Fruit fly (Drosophila melanogaster): ENCODE results near the gene TSG101.

The TSG101 gene

DNA sequence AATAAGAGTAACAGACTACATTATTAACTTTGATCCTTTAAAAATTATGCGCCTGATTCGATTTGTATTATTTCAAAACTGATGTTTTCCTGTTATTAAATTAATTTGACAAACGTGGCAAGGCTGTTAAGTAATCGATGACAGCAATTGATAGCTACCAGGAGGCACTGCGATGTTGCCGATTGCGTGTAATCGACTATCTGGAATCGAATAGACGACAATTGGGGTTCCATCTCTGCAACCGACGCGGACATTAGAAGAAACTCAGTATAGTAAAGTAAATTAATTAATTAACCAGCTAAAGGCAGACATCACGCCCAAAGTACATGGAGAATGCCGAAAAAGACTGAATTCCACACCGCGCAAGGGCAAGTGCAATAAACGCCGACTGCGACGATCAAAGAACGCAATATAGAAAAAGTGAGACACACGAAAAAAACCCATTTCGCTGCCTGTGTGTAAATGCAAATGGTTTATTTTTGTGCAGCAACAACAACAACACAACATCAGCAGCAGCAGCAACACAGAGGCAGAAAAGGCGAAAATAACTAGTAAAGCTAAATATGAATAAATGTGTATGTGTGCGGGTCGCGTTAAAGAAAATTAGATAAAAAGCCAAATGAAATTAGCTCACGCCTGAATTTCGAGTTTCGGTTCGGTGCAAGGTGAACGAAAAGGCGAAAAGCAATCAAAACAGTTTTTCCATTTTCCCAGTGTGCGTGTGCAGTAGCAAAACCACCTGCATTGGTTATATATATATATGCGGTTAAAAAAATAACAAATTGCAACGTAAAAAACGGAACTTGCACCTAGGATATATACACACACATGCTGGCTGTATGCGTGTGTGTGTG, 11.7 kb downstream of the TSG101 start, which contains the start of gene sina (continued):
- TF ChIP-seq gfzf (GFP tag; optimal IDR thresholded peaks at IDR 0.05) (peak; percentile 31), Camta (GFP tag; optimal IDR thresholded peaks at IDR 0.05) (peak; percentile 27), Vsx1 (GFP tag; optimal IDR thresholded peaks at IDR 0.05) (no peak), CG6254 (GFP tag; optimal IDR thresholded peaks at IDR 0.05) (no peak), grau (tag; optimal IDR thresholded peaks at IDR 0.05) (peak; percentile 22), pzg (GFP tag; optimal IDR thresholded peaks at IDR 0.05) (peak; percentile 92), CG7839 (tag; optimal IDR thresholded peaks at IDR 0.05) (peak; percentile 43), CG10654 (GFP tag; optimal IDR thresholded peaks at IDR 0.05) (no peak), CG12659 (GFP tag; optimal IDR thresholded peaks at IDR 0.05) (peak; percentile 87), CG33213 (GFP tag; optimal IDR thresholded peaks at IDR 0.05) (peak; percentile 61), YL-1 (GFP tag; optimal IDR thresholded peaks at IDR 0.05) (peak; percentile 78), jumu (GFP tag; optimal IDR thresholded peaks at IDR 0.05) (no peak), ewg (GFP tag; optimal IDR thresholded peaks at IDR 0.05) (no peak), CG6175 (GFP tag; IDR thresholded peaks at IDR 0.05) (no peak), Drgx (GFP tag; IDR thresholded peaks at IDR 0.05) (peak; percentile 17), CG9609 (GFP tag; optimal IDR thresholded peaks at IDR 0.05) (no peak), CG32532 (GFP tag; IDR thresholded peaks at IDR 0.05) (0 out of 2 replicates have a peak, but pooled peaks have one; percentile 11), Lhr (GFP tag; optimal IDR thresholded peaks at IDR 0.05) (peak; percentile 61), CG10462 (GFP tag; optimal IDR thresholded peaks at IDR 0.05) (no peak), gce (GFP tag; IDR thresholded peaks at IDR 0.05) (no peak), inv (GFP tag; IDR thresholded peaks at IDR 0.05; ENCODE audit: partially characterized antibody) (peak; percentile 70), Xbp1 (GFP tag; optimal IDR thresholded peaks at IDR 0.05) (peak; percentile 28), chif (GFP tag; optimal IDR thresholded peaks at IDR 0.05) (no peak), CG4617 (GFP tag; optimal IDR thresholded peaks at IDR 0.05; ENCODE audit: borderline replicate concordance) (peak; percentile 63), Bgb (GFP tag; IDR thresholded peaks at IDR 0.05; ENCODE audit: partially characterized antibody) (peak; percentile 88), CG18262 (tag; optimal IDR thresholded peaks at IDR 0.05) (peak; percentile 19), trem (tag; optimal IDR thresholded peaks at IDR 0.05) (peak; percentile 86), CG2120 (GFP tag; optimal IDR thresholded peaks at IDR 0.05) (peak; percentile 35), PHDP (tag; optimal IDR thresholded peaks at IDR 0.05) (peak; percentile 7), luna (GFP tag; optimal IDR thresholded peaks at IDR 0.05) (no peak), stwl (tag; optimal IDR thresholded peaks at IDR 0.05) (peak; percentile 95), zfh1 (GFP tag; IDR thresholded peaks at IDR 0.05) (no peak), CG6765 (GFP tag; optimal IDR thresholded peaks at IDR 0.05) (peak; percentile 38), CG13287 (GFP tag; IDR thresholded peaks at IDR 0.05; ENCODE audit: partially characterized antibody) (peak; percentile 88), Atf-2 (GFP tag; optimal IDR thresholded peaks at IDR 0.05) (no peak), Stat92E (GFP tag; optimal IDR thresholded peaks at IDR 0.05) (peak in 1 of 3 experiments; percentile 11), Myb (GFP tag; optimal IDR thresholded peaks at IDR 0.05) (peak; percentile 72), tio (GFP tag; optimal IDR thresholded peaks at IDR 0.05) (no peak), vnd (GFP tag; IDR thresholded peaks at IDR 0.05; ENCODE audit: partially characterized antibody) (peak; percentile 64), H15 (GFP tag; IDR thresholded peaks at IDR 0.05) (no peak), ken (GFP tag; IDR thresholded peaks at IDR 0.05) (no peak), Fer2 (tag; optimal IDR thresholded peaks at IDR 0.05) (no peak), nerfin-2 (GFP tag; IDR thresholded peaks at IDR 0.05; ENCODE audit: partially characterized antibody) (peak; percentile 78), CG8290 (GFP tag; optimal IDR thresholded peaks at IDR 0.05) (peak; percentile 61), CG8290 (tag; optimal IDR thresholded peaks at IDR 0.05) (no peak), CG31388 (GFP tag; optimal IDR thresholded peaks at IDR 0.05) (no peak), HLH4C (GFP tag; IDR thresholded peaks at IDR 0.05; ENCODE audit: partially characterized antibody) (peak; percentile 91), Med (GFP tag) (peak; percentile 91)
